Fruit fly (Drosophila melanogaster) whole organism, embryonic: ENCODE data around the gene CG32066.

Experiments used
- Bgb ChIP-seq: fragments of 200-800 bp; sonication (Bioruptor generic); IDR thresholded peaks from 2 replicates; pipeline ENCODE4 v1.3.6; 2022; ENCODE audit warnings: missing biosample characterization, missing genetic modification characterization; ENCODE audit not compliant: partially characterized antibody
- CG10366 ChIP-seq: fragments of 200-800 bp; sonication (Bioruptor generic); IDR thresholded peaks from 2 replicates; pipeline ENCODE4 v1.3.6; 2022; ENCODE audit warnings: missing biosample characterization, missing genetic modification characterization
- CG11456 ChIP-seq: fragments of 200-800 bp; sonication (Bioruptor generic); IDR thresholded peaks from 3 replicates; pipeline ENCODE4 v1.3.6; 2022; ENCODE audit warnings: missing biosample characterization, missing genetic modification characterization
- CG12219 ChIP-seq: fragments of 200-800 bp; sonication (Bioruptor generic); optimal IDR thresholded peaks from 3 replicates; lab custom pipeline; 2018; ENCODE audit warnings: missing biosample characterization, mild to moderate bottlenecking, missing genetic modification characterization
- CG1233 ChIP-seq: fragments of 200-800 bp; sonication (Bioruptor generic); optimal IDR thresholded peaks from 4 replicates; lab custom pipeline; 2018; ENCODE audit warnings: missing biosample characterization, mild to moderate bottlenecking, missing genetic modification characterization
- CG12744 ChIP-seq: fragments of 200-800 bp; sonication (Bioruptor generic); optimal IDR thresholded peaks from 2 replicates; lab custom pipeline; 2016; ENCODE audit warnings: missing biosample characterization, missing genetic modification characterization
- CG12769 ChIP-seq: fragments of 200-800 bp; sonication (Bioruptor generic); optimal IDR thresholded peaks from 2 replicates; lab custom pipeline; 2019; ENCODE audit warnings: missing biosample characterization, mild to moderate bottlenecking, missing genetic modification characterization, moderate library complexity
- CG16863 ChIP-seq: fragments of 200-800 bp; sonication (Bioruptor generic); optimal IDR thresholded peaks from 3 replicates; lab custom pipeline; 2016; ENCODE audit warnings: missing biosample characterization, missing genetic modification characterization
- CG17568 ChIP-seq: fragments of 200-800 bp; sonication (Bioruptor generic); optimal IDR thresholded peaks from 2 replicates; lab custom pipeline; 2018; ENCODE audit warnings: missing biosample characterization, mild to moderate bottlenecking, missing genetic modification characterization, moderate library complexity
- CG7556 ChIP-seq: fragments of 200-800 bp; sonication (Bioruptor generic); optimal IDR thresholded peaks from 2 replicates; lab custom pipeline; 2017; ENCODE audit warnings: missing biosample characterization, mild to moderate bottlenecking, missing genetic modification characterization
- CG7839 ChIP-seq: fragments of 200-800 bp; sonication (Bioruptor generic); optimal IDR thresholded peaks from 3 replicates; lab custom pipeline; 2018; ENCODE audit warnings: missing biosample characterization, mild to moderate bottlenecking, missing genetic modification characterization, moderate library complexity
- CG9727 ChIP-seq: fragments of 200-800 bp; sonication (Bioruptor generic); optimal IDR thresholded peaks from 3 replicates; lab custom pipeline; 2017; ENCODE audit warnings: missing biosample characterization, mild to moderate bottlenecking, missing genetic modification characterization
- CG9932 ChIP-seq: fragments of 200-800 bp; sonication (Bioruptor generic); IDR thresholded peaks from 2 replicates; pipeline ENCODE4 v1.3.6; 2022; ENCODE audit warnings: missing biosample characterization, missing genetic modification characterization
- ERR ChIP-seq: fragments of 200-800 bp; sonication (Bioruptor generic); optimal IDR thresholded peaks from 2 replicates; lab custom pipeline; 2016; ENCODE audit warnings: missing biosample characterization, missing genetic modification characterization
- Gug ChIP-seq: fragments of 200-800 bp; sonication (Bioruptor generic); IDR thresholded peaks from 4 replicates; pipeline ENCODE4 v1.3.6; 2022; ENCODE audit warnings: missing biosample characterization, missing genetic modification characterization
- HmgD ChIP-seq: fragments of 200-800 bp; sonication (Bioruptor generic); optimal IDR thresholded peaks from 3 replicates; lab custom pipeline; 2016; ENCODE audit warnings: missing biosample characterization, missing genetic modification characterization
- Hmr ChIP-seq: fragments of 200-800 bp; sonication (Bioruptor generic); optimal IDR thresholded peaks from 3 replicates; lab custom pipeline; 2017; ENCODE audit warnings: mild to moderate bottlenecking, missing biosample characterization, missing genetic modification reagents, missing genetic modification characterization
- Hsf ChIP-seq: fragments of 200-800 bp; sonication (Bioruptor generic); optimal IDR thresholded peaks from 3 replicates; lab custom pipeline; 2016; ENCODE audit warnings: missing biosample characterization, missing genetic modification characterization
- Med ChIP-seq: fragments of 200-800 bp; sonication (Bioruptor generic); peaks from one replicate; lab custom pipeline; 2016; ENCODE audit warnings: missing biosample characterization, missing genetic modification characterization, mild to moderate bottlenecking, inconsistent platforms, moderate library complexity
- Meics ChIP-seq: fragments of 200-800 bp; sonication (Bioruptor generic); optimal IDR thresholded peaks from 2 replicates; lab custom pipeline; 2017; ENCODE audit warnings: missing biosample characterization, mild to moderate bottlenecking, missing genetic modification characterization
- Neu2 ChIP-seq: fragments of 200-800 bp; sonication (Bioruptor generic); optimal IDR thresholded peaks from 3 replicates; lab custom pipeline; 2016; ENCODE audit warnings: missing biosample characterization, missing genetic modification characterization, borderline replicate concordance
- NfI ChIP-seq: fragments of 200-800 bp; sonication (Bioruptor generic); optimal IDR thresholded peaks from 3 replicates; lab custom pipeline; 2018; ENCODE audit warnings: missing biosample characterization, mild to moderate bottlenecking, missing genetic modification characterization, moderate library complexity
- PHDP ChIP-seq: fragments of 200-800 bp; sonication (Bioruptor generic); optimal IDR thresholded peaks from 3 replicates; lab custom pipeline; 2018; ENCODE audit warnings: missing biosample characterization, mild to moderate bottlenecking, missing genetic modification characterization, moderate library complexity
- Side ChIP-seq: fragments of 200-800 bp; sonication (Bioruptor generic); optimal IDR thresholded peaks from 2 replicates; lab custom pipeline; 2016; ENCODE audit warnings: missing biosample characterization, missing genetic modification characterization
- Sox100B ChIP-seq: fragments of 200-800 bp; sonication (Bioruptor generic); optimal IDR thresholded peaks from 3 replicates; lab custom pipeline; 2018; ENCODE audit warnings: missing biosample characterization, mild to moderate bottlenecking, missing genetic modification characterization
- Sox102F ChIP-seq: fragments of 200-800 bp; sonication (Bioruptor generic); optimal IDR thresholded peaks from 2 replicates; lab custom pipeline; 2018; ENCODE audit warnings: missing biosample characterization, mild to moderate bottlenecking, missing genetic modification characterization, moderate library complexity
- Stat92E ChIP-seq, 3 experiments: fragments of >200 bp in 2 of 3; fragments of 200-800 bp in 1 of 3; sonication (Bioruptor generic) in 1 of 3; optimal IDR thresholded peaks; 2 replicates each; lab custom pipeline; 2017 to 2019; ENCODE audit warnings: missing biosample characterization in 3 of 3, missing genetic modification characterization in 3 of 3, mild to moderate bottlenecking in 1 of 3, moderate library complexity in 1 of 3
- abd-A ChIP-seq: fragments of 200-800 bp; sonication (Bioruptor generic); optimal IDR thresholded peaks from 3 replicates; lab custom pipeline; 2019; ENCODE audit warnings: missing biosample characterization, mild to moderate bottlenecking, missing genetic modification characterization, moderate library complexity
- btn ChIP-seq: fragments of 200-800 bp; sonication (Bioruptor generic); optimal IDR thresholded peaks from 2 replicates; lab custom pipeline; 2016; ENCODE audit warnings: missing biosample characterization, missing genetic modification characterization
- chn ChIP-seq: fragments of 200-800 bp; sonication (Bioruptor generic); optimal IDR thresholded peaks from 2 replicates; lab custom pipeline; 2016; ENCODE audit warnings: missing biosample characterization, missing genetic modification characterization
- ci ChIP-seq: fragments of 200-800 bp; sonication (Bioruptor generic); IDR thresholded peaks from 3 replicates; pipeline ENCODE4 v1.3.6; 2022; ENCODE audit warnings: missing biosample characterization, missing genetic modification characterization
- crp ChIP-seq, 2 experiments: fragments of 200-800 bp; sonication (Bioruptor generic); optimal IDR thresholded peaks; 2 replicates in 1 of 2; 3 replicates in 1 of 2; lab custom pipeline; 2017; ENCODE audit warnings: missing biosample characterization in 2 of 2, missing genetic modification characterization in 2 of 2, mild to moderate bottlenecking in 1 of 2, moderate library complexity in 1 of 2
- cwo ChIP-seq: fragments of 200-800 bp; sonication (Bioruptor generic); optimal IDR thresholded peaks from 3 replicates; lab custom pipeline; 2017; ENCODE audit warnings: missing biosample characterization, missing genetic modification characterization, mild to moderate bottlenecking, moderate library complexity, missing genetic modification reagents
- gcm ChIP-seq: fragments of 200-800 bp; sonication (Bioruptor generic); optimal IDR thresholded peaks from 2 replicates; lab custom pipeline; 2019; ENCODE audit warnings: missing biosample characterization, mild to moderate bottlenecking, missing genetic modification characterization, moderate library complexity
- hbn ChIP-seq: fragments of 200-800 bp; sonication (Bioruptor generic); IDR thresholded peaks from 2 replicates; pipeline ENCODE4 v1.3.6; 2022; ENCODE audit warnings: missing biosample characterization, missing genetic modification characterization; ENCODE audit not compliant: partially characterized antibody
- insv ChIP-seq, 2 experiments: fragments of 200-800 bp; sonication (Bioruptor generic); optimal IDR thresholded peaks; 3 replicates each; lab custom pipeline; 2016 to 2018; ENCODE audit warnings: missing biosample characterization in 2 of 2, missing genetic modification characterization in 2 of 2
- jigr1 ChIP-seq: fragments of 200-800 bp; sonication (Bioruptor generic); IDR thresholded peaks from 3 replicates; pipeline ENCODE4 v1.3.6; 2022; ENCODE audit warnings: missing biosample characterization, missing genetic modification characterization
- knrl ChIP-seq: fragments of 200-800 bp; sonication (Bioruptor generic); IDR thresholded peaks from 3 replicates; pipeline ENCODE4 v1.3.6; 2022; ENCODE audit warnings: missing biosample characterization, missing genetic modification characterization; ENCODE audit not compliant: partially characterized antibody
- lov ChIP-seq, 2 experiments: fragments of 200-800 bp in 1 of 2; fragments of >200 bp in 1 of 2; sonication (Bioruptor generic) in 1 of 2; IDR thresholded peaks in 1 of 2; optimal IDR thresholded peaks in 1 of 2; 2 replicates in 1 of 2; 3 replicates in 1 of 2; pipeline versions ENCODE4 v1.3.6 to Lab custom; 2017 to 2022; ENCODE audit warnings: missing biosample characterization in 1 of 2, missing genetic modification characterization in 1 of 2
- oc ChIP-seq: fragments of 200-800 bp; sonication (Bioruptor generic); optimal IDR thresholded peaks from 2 replicates; lab custom pipeline; 2018; ENCODE audit warnings: missing biosample characterization, mild to moderate bottlenecking, missing genetic modification characterization, moderate library complexity
- prd ChIP-seq, 3 experiments: fragments of >200 bp in 2 of 3; fragments of 200-800 bp in 1 of 3; sonication (Bioruptor generic) in 1 of 3; optimal IDR thresholded peaks in 2 of 3; IDR thresholded peaks in 1 of 3; 2 replicates in 2 of 3; 3 replicates in 1 of 3; pipeline versions ENCODE4 v1.3.6 to Lab custom; 2017 to 2022; ENCODE audit warnings: missing biosample characterization in 1 of 3, missing genetic modification characterization in 1 of 3
- row ChIP-seq: fragments of 200-800 bp; sonication (Bioruptor generic); IDR thresholded peaks from 3 replicates; pipeline ENCODE4 v1.3.6; 2022; ENCODE audit warnings: missing biosample characterization, missing genetic modification characterization
- tin ChIP-seq: fragments of 200-800 bp; sonication (Bioruptor generic); optimal IDR thresholded peaks from 3 replicates; lab custom pipeline; 2016; ENCODE audit warnings: missing biosample characterization, missing genetic modification characterization
- tll ChIP-seq, 2 experiments: fragments of 200-800 bp in 1 of 2; fragments of >200 bp in 1 of 2; sonication (Bioruptor generic) in 1 of 2; optimal IDR thresholded peaks; 2 replicates each; lab custom pipeline; 2017 to 2019; ENCODE audit warnings: missing biosample characterization in 2 of 2, missing genetic modification characterization in 2 of 2, mild to moderate bottlenecking in 1 of 2, moderate library complexity in 1 of 2
- tx ChIP-seq: fragments of 200-800 bp; sonication (Bioruptor generic); optimal IDR thresholded peaks from 2 replicates; lab custom pipeline; 2016; ENCODE audit warnings: missing biosample characterization, missing genetic modification characterization
- wek ChIP-seq: fragments of 200-800 bp; sonication (Bioruptor generic); optimal IDR thresholded peaks from 3 replicates; lab custom pipeline; 2018; ENCODE audit warnings: missing biosample characterization, mild to moderate bottlenecking, missing genetic modification characterization, moderate library complexity
- zen ChIP-seq: fragments of 200-800 bp; sonication (Bioruptor generic); optimal IDR thresholded peaks from 3 replicates; lab custom pipeline; 2018; ENCODE audit warnings: missing biosample characterization, mild to moderate bottlenecking, missing genetic modification characterization, moderate library complexity

Gene CG32066

DNA sequence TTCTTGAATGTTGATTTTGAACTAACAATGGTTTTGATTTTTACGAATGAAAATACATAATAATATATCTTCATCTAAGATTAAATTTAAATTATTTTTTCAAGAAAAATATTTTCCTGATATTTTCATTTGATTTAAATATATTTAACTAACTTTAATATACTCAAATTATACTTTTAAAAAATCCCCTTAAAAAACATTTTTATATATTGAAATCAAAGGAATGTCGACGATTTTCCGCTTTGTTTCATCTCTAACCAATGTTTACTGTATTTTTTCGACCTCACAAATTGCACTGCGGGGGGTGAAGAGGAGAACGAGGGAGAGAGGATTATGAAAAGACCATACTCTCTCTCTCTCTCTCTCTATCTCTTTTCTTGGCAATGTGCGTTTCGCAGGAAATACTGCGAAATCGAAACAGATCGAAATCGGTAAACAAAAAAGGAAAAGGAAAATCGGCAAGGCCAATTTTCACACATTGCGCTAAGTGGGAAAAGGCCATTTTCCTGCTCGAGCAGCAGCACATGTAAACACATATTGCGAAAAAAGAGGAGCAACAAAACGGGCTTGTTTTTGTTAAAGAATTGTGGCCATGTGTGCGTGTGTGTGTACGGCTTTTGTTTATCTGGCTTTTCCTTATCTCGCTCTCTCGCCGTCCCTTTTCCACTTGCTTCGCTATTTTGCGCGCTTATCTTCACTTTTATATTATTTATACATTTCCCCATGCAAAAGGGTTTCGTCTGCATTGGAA, 645 bp downstream of the CG32066 start (continued):
- TF ChIP-seq CG7839 (peak; percentile 23), zen (peak; percentile 38), Bgb (GFP tag; lab: Robert Waterston, UW) (no peak), lov (optimal IDR thresholded peaks at IDR 0.05; lab: Kevin White, UChicago) (no peak), lov (GFP tag; IDR thresholded peaks at IDR 0.05; lab: Robert Waterston, UW) (0 out of 3 replicates have a peak, but pooled peaks have one; percentile 13), btn (GFP tag; lab: Kevin White, UChicago) (no peak), tin (GFP tag; lab: Kevin White, UChicago) (no peak), Meics (GFP tag; lab: Kevin White, UChicago) (no peak), ci (GFP tag; lab: Robert Waterston, UW) (peak; percentile 27; the same call in 1 of the 3 replicates), tll (GFP tag; optimal IDR thresholded peaks at IDR 0.05; lab: Kevin White, UChicago) (peak in 1 of 2 experiments; percentile 15), CG11456 (no peak), CG17568 (GFP tag; lab: Kevin White, UChicago) (no peak), CG9727 (GFP tag; lab: Kevin White, UChicago) (no peak), Stat92E (GFP tag; optimal IDR thresholded peaks at IDR 0.05; lab: Kevin White, UChicago) (peak in 1 of 3 experiments; percentile 77), crp (GFP tag; optimal IDR thresholded peaks at IDR 0.05; lab: Kevin White, UChicago) (no peak), wek (no peak), prd (optimal IDR thresholded peaks at IDR 0.05; lab: Kevin White, UChicago) (no peak), prd (GFP tag; IDR thresholded peaks at IDR 0.05; lab: Robert Waterston, UW) (0 out of 3 replicates have a peak, but pooled peaks have one; percentile 21), CG12769 (no peak), tx (GFP tag; lab: Kevin White, UChicago) (no peak), CG1233 (GFP tag; lab: Kevin White, UChicago) (no peak), CG16863 (GFP tag; lab: Kevin White, UChicago) (no peak), Neu2 (no peak), CG12744 (GFP tag; lab: Kevin White, UChicago) (no peak), chn (no peak), PHDP (tag; lab: Kevin White, UChicago) (peak; percentile 1), HmgD (GFP tag; lab: Kevin White, UChicago) (no peak), CG12219 (GFP tag; lab: Kevin White, UChicago) (no peak), cwo (GFP tag; lab: Kevin White, UChicago) (no peak), Gug (no peak), Med (GFP tag; lab: Kevin White, UChicago) (peak; percentile 57), Sox102F (GFP tag; lab: Kevin White, UChicago) (peak; percentile 25), CG9932 (no peak), row (peak; percentile 32; the same call in 1 of the 3 replicates), CG10366 (GFP tag; lab: Robert Waterston, UW) (no peak), Hmr (GFP tag; lab: Kevin White, UChicago) (no peak), gcm (GFP tag; lab: Kevin White, UChicago) (no peak), insv (GFP tag; optimal IDR thresholded peaks at IDR 0.05; lab: Kevin White, UChicago) (no peak), Hsf (GFP tag; lab: Kevin White, UChicago) (no peak), oc (no peak), Side (GFP tag; lab: Kevin White, UChicago) (no peak), jigr1 (GFP tag; lab: Robert Waterston, UW) (no peak), ERR (GFP tag; lab: Kevin White, UChicago) (no peak), NfI (GFP tag; lab: Kevin White, UChicago) (no peak), Sox100B (peak; percentile 23), knrl (GFP tag; lab: Robert Waterston, UW) (no peak), hbn (no peak), abd-A (no peak), CG7556 (GFP tag; lab: Kevin White, UChicago) (no peak)
